Worm (Caenorhabditis elegans) whole organism, young adult: ENCODE measurements around the gene ddb-1.

Source experiments
- F22D6.2 ChIP-seq: sonication (generic microtip); optimal IDR thresholded peaks from 2 replicates; lab custom pipeline; 2016; ENCODE audit warnings: mild to moderate bottlenecking, missing genetic modification characterization, missing compliant biosample characterization
- F33H1.4 ChIP-seq: fragments of 200-800 bp; sonication (Bioruptor generic); IDR thresholded peaks from 2 replicates; pipeline ENCODE4 v1.3.6; 2022; ENCODE audit warnings: missing genetic modification reagents, missing genetic modification characterization, missing compliant biosample characterization
- F49E8.2 ChIP-seq: sonication (generic microtip); optimal IDR thresholded peaks from 3 replicates; lab custom pipeline; 2017; ENCODE audit warnings: missing genetic modification characterization, mild to moderate bottlenecking, missing compliant biosample characterization, antibody characterized with exemption, moderate library complexity; ENCODE audit not compliant: insufficient read depth
- F55B11.4 ChIP-seq: sonication (generic microtip); optimal IDR thresholded peaks from 2 replicates; lab custom pipeline; 2016; ENCODE audit warnings: missing compliant biosample characterization, missing genetic modification characterization, borderline replicate concordance; ENCODE audit not compliant: insufficient read depth
- Y53G8AR.9 ChIP-seq: fragments of 200-800 bp; sonication (Bioruptor generic); conservative IDR thresholded peaks from 2 replicates; pipeline ENCODE4 v1.3.6; 2022; ENCODE audit warnings: missing genetic modification reagents, missing genetic modification characterization, missing compliant biosample characterization
- Y67H2A.10 ChIP-seq: fragments of 200-800 bp; sonication (Bioruptor generic); conservative IDR thresholded peaks from 2 replicates; pipeline ENCODE4 v1.3.6; 2022; ENCODE audit warnings: missing genetic modification reagents, missing genetic modification characterization, missing compliant biosample characterization
- Y95B8A.8 ChIP-seq: fragments of 200-800 bp; sonication (Bioruptor generic); IDR thresholded peaks from 2 replicates; pipeline ENCODE4 v1.3.6; 2022; ENCODE audit warnings: missing genetic modification reagents, missing genetic modification characterization, missing compliant biosample characterization
- atf-7 ChIP-seq: sonication (generic microtip); optimal IDR thresholded peaks from 2 replicates; lab custom pipeline; 2017; ENCODE audit warnings: mild to moderate bottlenecking, missing genetic modification characterization, missing compliant biosample characterization
- attf-3 ChIP-seq: fragments of 200-800 bp; sonication (Bioruptor generic); conservative IDR thresholded peaks from 2 replicates; pipeline ENCODE4 v1.3.6; 2022; ENCODE audit warnings: missing genetic modification reagents, missing genetic modification characterization, missing compliant biosample characterization
- attf-6 ChIP-seq: fragments of 200-800 bp; sonication (Bioruptor generic); IDR thresholded peaks from 2 replicates; pipeline ENCODE4 v1.3.6; 2022; ENCODE audit warnings: missing genetic modification reagents, missing genetic modification characterization, missing compliant biosample characterization
- bed-1 ChIP-seq: fragments of 200-800 bp; sonication (Bioruptor generic); IDR thresholded peaks from 2 replicates; pipeline ENCODE4 v1.3.6; 2022; ENCODE audit warnings: missing genetic modification reagents, missing genetic modification characterization, missing compliant biosample characterization
- ceh-27 ChIP-seq: fragments of 200-800 bp; sonication (Bioruptor generic); optimal IDR thresholded peaks from 2 replicates; lab custom pipeline; 2018; ENCODE audit warnings: mild to moderate bottlenecking, missing genetic modification characterization, moderate library complexity, missing compliant biosample characterization
- ceh-79 ChIP-seq: sonication (generic microtip); optimal IDR thresholded peaks from 2 replicates; lab custom pipeline; 2017; ENCODE audit warnings: mild to moderate bottlenecking, missing genetic modification characterization, missing compliant biosample characterization
- ceh-91 ChIP-seq: fragments of 200-800 bp; sonication (Bioruptor generic); IDR thresholded peaks from 2 replicates; pipeline ENCODE4 v1.3.6; 2022; ENCODE audit warnings: missing genetic modification reagents, missing genetic modification characterization, missing compliant biosample characterization
- dox-1 ChIP-seq: fragments of 200-800 bp; sonication (Bioruptor generic); IDR thresholded peaks from 2 replicates; pipeline ENCODE4 v1.3.6; 2022; ENCODE audit warnings: missing genetic modification reagents, missing genetic modification characterization, missing compliant biosample characterization
- egrh-3 ChIP-seq: fragments of 200-800 bp; sonication (Bioruptor generic); IDR thresholded peaks from 2 replicates; pipeline ENCODE4 v1.3.6; 2022; ENCODE audit warnings: missing genetic modification reagents, missing genetic modification characterization, missing compliant biosample characterization
- fkh-3 ChIP-seq: sonication (generic microtip); optimal IDR thresholded peaks from 2 replicates; lab custom pipeline; 2016; ENCODE audit warnings: mild to moderate bottlenecking, missing genetic modification characterization, missing compliant biosample characterization
- hlh-12 ChIP-seq: sonication (generic microtip); optimal IDR thresholded peaks from 2 replicates; lab custom pipeline; 2016; ENCODE audit warnings: missing genetic modification characterization, missing compliant biosample characterization
- hmg-1.2 ChIP-seq: fragments of 200-800 bp; sonication (Bioruptor generic); IDR thresholded peaks from 2 replicates; pipeline ENCODE4 v1.3.6; 2022; ENCODE audit warnings: missing genetic modification reagents, missing genetic modification characterization, missing compliant biosample characterization
- hrde-1 ChIP-seq: sonication (generic microtip); optimal IDR thresholded peaks from 2 replicates; lab custom pipeline; 2016; ENCODE audit warnings: missing genetic modification characterization, mild to moderate bottlenecking, missing compliant biosample characterization, moderate library complexity, missing genotype, missing genetic modification reagents, borderline replicate concordance
- hsf-1 ChIP-seq: fragments of 200-800 bp; sonication (Bioruptor generic); IDR thresholded peaks from 2 replicates; pipeline ENCODE4 v1.3.6; 2022; ENCODE audit warnings: missing genetic modification reagents, missing genetic modification characterization, missing compliant biosample characterization
- lin-26 ChIP-seq: fragments of 200-800 bp; sonication (Bioruptor generic); IDR thresholded peaks from 2 replicates; pipeline ENCODE4 v1.3.6; 2022; ENCODE audit warnings: missing genetic modification reagents, missing genetic modification characterization, missing compliant biosample characterization
- lin-35 ChIP-seq, 3 experiments: fragments of 150-350 bp in 2 of 3; sonication (generic microtip) in 1 of 3; optimal IDR thresholded peaks; 2 replicates each; lab custom pipeline; 2014 to 2018; ENCODE audit warnings: missing biosample characterization in 3 of 3, missing genetic modification characterization in 3 of 3, missing genetic modification reagents in 3 of 3
- lsl-1 ChIP-seq: fragments of 200-800 bp; sonication (Bioruptor generic); optimal IDR thresholded peaks from 2 replicates; lab custom pipeline; 2018; ENCODE audit warnings: mild to moderate bottlenecking, missing genetic modification characterization, moderate library complexity, missing compliant biosample characterization
- madf-3 ChIP-seq: fragments of 200-800 bp; sonication (Bioruptor generic); IDR thresholded peaks from 2 replicates; pipeline ENCODE4 v1.3.6; 2022; ENCODE audit warnings: missing genetic modification reagents, missing genetic modification characterization, missing compliant biosample characterization
- mcd-1 ChIP-seq: fragments of 200-800 bp; sonication (Bioruptor generic); IDR thresholded peaks from 2 replicates; pipeline ENCODE4 v1.3.6; 2022; ENCODE audit warnings: missing genetic modification reagents, missing genetic modification characterization, missing compliant biosample characterization
- nfya-2 ChIP-seq: fragments of 200-800 bp; sonication (Bioruptor generic); IDR thresholded peaks from 2 replicates; pipeline ENCODE4 v1.3.6; 2022; ENCODE audit warnings: missing genetic modification reagents, missing genetic modification characterization, missing compliant biosample characterization
- rcor-1 ChIP-seq: fragments of 200-800 bp; sonication (Bioruptor generic); IDR thresholded peaks from 2 replicates; pipeline ENCODE4 v1.3.6; 2022; ENCODE audit warnings: missing genetic modification reagents, missing genetic modification characterization, missing compliant biosample characterization
- rpc-1 ChIP-seq, 2 experiments: fragments of 150-350 bp in 1 of 2; sonication (generic microtip) in 1 of 2; optimal IDR thresholded peaks; 2 replicates each; lab custom pipeline; 2014 to 2018; ENCODE audit warnings: missing biosample characterization in 1 of 2, missing genetic modification characterization in 1 of 2, missing genetic modification reagents in 1 of 2, missing genotype in 1 of 2
- snpc-1.1 ChIP-seq: sonication (generic microtip); optimal IDR thresholded peaks from 2 replicates; lab custom pipeline; 2017; ENCODE audit warnings: missing genetic modification characterization, mild to moderate bottlenecking, missing compliant biosample characterization, antibody characterized with exemption, moderate library complexity, missing genotype, missing genetic modification reagents; ENCODE audit not compliant: insufficient read depth
- snpc-3.4 ChIP-seq: sonication (generic microtip); optimal IDR thresholded peaks from 2 replicates; lab custom pipeline; 2017; ENCODE audit warnings: missing genetic modification characterization, mild to moderate bottlenecking, missing compliant biosample characterization, antibody characterized with exemption, moderate library complexity, missing genotype, missing genetic modification reagents
- sptf-2 ChIP-seq: fragments of 200-800 bp; sonication (Bioruptor generic); optimal IDR thresholded peaks from 2 replicates; lab custom pipeline; 2018; ENCODE audit warnings: mild to moderate bottlenecking, missing genetic modification characterization, missing compliant biosample characterization
- unc-130 ChIP-seq: sonication (generic microtip); optimal IDR thresholded peaks from 2 replicates; lab custom pipeline; 2016; ENCODE audit warnings: missing genetic modification reagents, missing genetic modification characterization, missing compliant biosample characterization
- zfh-2 ChIP-seq: fragments of 200-800 bp; sonication (Bioruptor generic); conservative IDR thresholded peaks from 2 replicates; pipeline ENCODE4 v1.3.6; 2022; ENCODE audit warnings: missing genetic modification reagents, missing genetic modification characterization, missing compliant biosample characterization
- zim-3 ChIP-seq: sonication (generic microtip); optimal IDR thresholded peaks from 2 replicates; lab custom pipeline; 2017; ENCODE audit warnings: mild to moderate bottlenecking, missing genetic modification characterization, moderate library complexity, missing compliant biosample characterization
- ztf-26 ChIP-seq: sonication (generic microtip); optimal IDR thresholded peaks from 2 replicates; lab custom pipeline; 2017; ENCODE audit warnings: missing genetic modification characterization, missing compliant biosample characterization
- ztf-28 ChIP-seq: fragments of 200-800 bp; sonication (Bioruptor generic); IDR thresholded peaks from 2 replicates; pipeline ENCODE4 v1.3.6; 2022; ENCODE audit warnings: missing genetic modification reagents, missing genetic modification characterization, missing compliant biosample characterization

The ddb-1 gene

ce11 chrIV:12149609-12150008 lies 28.6 kb upstream of the ddb-1 start:
- TF ChIP-seq Y53G8AR.9 (GFP tag; lab: Robert Waterston, UW) (no peak), dox-1 (no peak), zfh-2 (no peak), lsl-1 (GFP tag; lab: Kevin White, UChicago) (no peak), bed-1 (GFP tag; lab: Robert Waterston, UW) (no peak), ztf-28 (GFP tag; lab: Robert Waterston, UW) (no peak)
- TF ChIP-seq, all 124 proteins: peak for 0

- no peak for TF ChIP-seq zim-3
- no peak for TF ChIP-seq hsf-1 (GFP tag; lab: Robert Waterston, UW)
- TF ChIP-seq snpc-3.4 (tag; lab: Kevin White, UChicago), result no peak
- no peak for TF ChIP-seq hmg-1.2 (GFP tag; lab: Robert Waterston, UW)
- no peak for TF ChIP-seq hrde-1 (tag; lab: Kevin White, UChicago)
- TF ChIP-seq ceh-27 (GFP tag; lab: Kevin White, UChicago), result no peak
- no peak for TF ChIP-seq F33H1.4 (GFP tag; lab: Robert Waterston, UW)
- no peak for TF ChIP-seq ceh-91
- TF ChIP-seq ceh-79 (tag; lab: Kevin White, UChicago), result no peak
- TF ChIP-seq atf-7, result no peak
- no peak for TF ChIP-seq unc-130
- TF ChIP-seq nfya-2 (GFP tag; lab: Robert Waterston, UW), result no peak
- no peak for TF ChIP-seq rcor-1 (GFP tag; lab: Robert Waterston, UW)
- TF ChIP-seq ztf-26 (tag; lab: Kevin White, UChicago), result no peak
- no peak for TF ChIP-seq madf-3
- TF ChIP-seq egrh-3 (GFP tag; lab: Robert Waterston, UW), result no peak
- TF ChIP-seq Y95B8A.8 (GFP tag; lab: Robert Waterston, UW), result no peak
Observed at ce11 chrIV:12145681-12146080, 24.7 kb upstream of the ddb-1 start, which contains the start of gene B0001.3. TSS of gene B0001.3 (minus strand) at chrIV:12145735.

- no peak for TF ChIP-seq Y67H2A.10
- TF ChIP-seq attf-3 (GFP tag; lab: Robert Waterston, UW), result no peak
- no peak for TF ChIP-seq sptf-2 (GFP tag; lab: Kevin White, UChicago)
- TF ChIP-seq hlh-12 (tag; lab: Kevin White, UChicago), result no peak
- no peak for TF ChIP-seq Y53G8AR.9 (GFP tag; lab: Robert Waterston, UW)
- TF ChIP-seq rpc-1 (optimal IDR thresholded peaks at IDR 0.05; lab: Kevin White, UChicago), result no peak
- TF ChIP-seq rpc-1 (tag; optimal IDR thresholded peaks at IDR 0.05; lab: Kevin White, UChicago), result no peak
- TF ChIP-seq mcd-1 (GFP tag; lab: Robert Waterston, UW), result no peak
- TF ChIP-seq F55B11.4 (tag; lab: Kevin White, UChicago), result no peak
- TF ChIP-seq lin-35 (GFP tag; optimal IDR thresholded peaks at IDR 0.05; lab: Kevin White, UChicago), result no peak
- TF ChIP-seq attf-6 (GFP tag; lab: Robert Waterston, UW), result no peak
- no peak for TF ChIP-seq F49E8.2 (tag; lab: Kevin White, UChicago)
- TF ChIP-seq lin-26, result no peak
- no peak for TF ChIP-seq snpc-1.1 (tag; lab: Kevin White, UChicago)
- TF ChIP-seq F22D6.2 (tag; lab: Kevin White, UChicago), result no peak
- TF ChIP-seq fkh-3 (tag; lab: Kevin White, UChicago), result no peak
Observed at ce11 chrIV:12143231-12143630, 22.3 kb upstream of the ddb-1 start, which contains the start of gene B0001.5. TSS of gene B0001.5 (minus strand) at chrIV:12143331.
